Fruit fly (Drosophila melanogaster) whole organism, embryonic: ENCODE data around the gene Cyp4ac1.
A peak's percentile ranks its signal among the peaks of the same experiment; 100 is the strongest.

ENCODE experiments used
- CG10267 ChIP-seq: fragments of 200-800 bp; sonication (Bioruptor generic); optimal IDR thresholded peaks from 2 replicates; lab custom pipeline; 2018; ENCODE audit warnings: missing biosample characterization, mild to moderate bottlenecking, missing genetic modification characterization, moderate library complexity
- CG11456 ChIP-seq: fragments of 200-800 bp; sonication (Bioruptor generic); IDR thresholded peaks from 3 replicates; pipeline ENCODE4 v1.3.6; 2022; ENCODE audit warnings: missing biosample characterization, missing genetic modification characterization
- CG12155 ChIP-seq: fragments of 200-800 bp; sonication (Bioruptor generic); optimal IDR thresholded peaks from 3 replicates; lab custom pipeline; 2016; ENCODE audit warnings: missing biosample characterization, missing genetic modification characterization
- CG14667 ChIP-seq: fragments of 200-800 bp; sonication (Bioruptor generic); IDR thresholded peaks from 2 replicates; pipeline ENCODE4 v1.3.6; 2022; ENCODE audit warnings: missing biosample characterization, missing genetic modification characterization
- CG16779 ChIP-seq: fragments of 200-800 bp; sonication (Bioruptor generic); IDR thresholded peaks from 2 replicates; pipeline ENCODE4 v1.3.6; 2022; ENCODE audit warnings: missing biosample characterization, missing genetic modification characterization
- CG18476 ChIP-seq: fragments of 200-800 bp; sonication (Bioruptor generic); optimal IDR thresholded peaks from 2 replicates; lab custom pipeline; 2016; ENCODE audit warnings: missing biosample characterization, mild to moderate bottlenecking, missing genetic modification characterization
- CG2120 ChIP-seq: fragments of 200-800 bp; sonication (Bioruptor generic); optimal IDR thresholded peaks from 3 replicates; lab custom pipeline; 2016; ENCODE audit warnings: missing biosample characterization, missing genetic modification characterization
- CG2199 ChIP-seq: fragments of 200-800 bp; sonication (Bioruptor generic); IDR thresholded peaks from 3 replicates; pipeline ENCODE4 v1.3.6; 2022; ENCODE audit warnings: missing biosample characterization, missing genetic modification characterization
- CG30403 ChIP-seq: fragments of 200-800 bp; sonication (Bioruptor generic); optimal IDR thresholded peaks from 3 replicates; lab custom pipeline; 2016; ENCODE audit warnings: missing biosample characterization, missing genetic modification characterization
- CG31388 ChIP-seq: fragments of 200-800 bp; sonication (Bioruptor generic); optimal IDR thresholded peaks from 2 replicates; lab custom pipeline; 2016; ENCODE audit warnings: missing biosample characterization, missing genetic modification characterization
- CG32532 ChIP-seq: fragments of 200-800 bp; sonication (Bioruptor generic); IDR thresholded peaks from 2 replicates; pipeline ENCODE4 v1.3.6; 2022; ENCODE audit warnings: missing biosample characterization, missing genetic modification characterization
- CG34422 ChIP-seq: fragments of 200-800 bp; sonication (Bioruptor generic); IDR thresholded peaks from 3 replicates; pipeline ENCODE4 v1.3.6; 2022; ENCODE audit warnings: missing biosample characterization, missing genetic modification characterization
- CG42726 ChIP-seq: fragments of 200-800 bp; sonication (Bioruptor generic); IDR thresholded peaks from 2 replicates; pipeline ENCODE4 v1.3.6; 2022; ENCODE audit warnings: missing biosample characterization, missing genetic modification characterization; ENCODE audit not compliant: partially characterized antibody
- CG5245 ChIP-seq: fragments of 200-800 bp; sonication (Bioruptor generic); optimal IDR thresholded peaks from 3 replicates; lab custom pipeline; 2016; ENCODE audit warnings: missing biosample characterization, missing genetic modification characterization
- CG6689 ChIP-seq: fragments of 200-800 bp; sonication (Bioruptor generic); IDR thresholded peaks from 2 replicates; pipeline ENCODE4 v1.3.6; 2022; ENCODE audit warnings: missing biosample characterization, missing genetic modification characterization
- CG7839 ChIP-seq: fragments of 200-800 bp; sonication (Bioruptor generic); optimal IDR thresholded peaks from 3 replicates; lab custom pipeline; 2018; ENCODE audit warnings: missing biosample characterization, mild to moderate bottlenecking, missing genetic modification characterization, moderate library complexity
- CG8388 ChIP-seq: fragments of 200-800 bp; sonication (Bioruptor generic); optimal IDR thresholded peaks from 2 replicates; lab custom pipeline; 2019; ENCODE audit warnings: missing biosample characterization, mild to moderate bottlenecking, missing genetic modification characterization, moderate library complexity
- CG9932 ChIP-seq: fragments of 200-800 bp; sonication (Bioruptor generic); IDR thresholded peaks from 2 replicates; pipeline ENCODE4 v1.3.6; 2022; ENCODE audit warnings: missing biosample characterization, missing genetic modification characterization
- Dbx ChIP-seq: fragments of 200-800 bp; sonication (Bioruptor generic); IDR thresholded peaks from 3 replicates; pipeline ENCODE4 v1.3.6; 2022; ENCODE audit warnings: missing biosample characterization, missing genetic modification characterization
- Dip2 ChIP-seq: fragments of 200-800 bp; sonication (Bioruptor generic); IDR thresholded peaks from 2 replicates; pipeline ENCODE4 v1.3.6; 2022; ENCODE audit warnings: missing biosample characterization, missing genetic modification characterization
- Drgx ChIP-seq: fragments of 200-800 bp; sonication (Bioruptor generic); IDR thresholded peaks from 2 replicates; pipeline ENCODE4 v1.3.6; 2022; ENCODE audit warnings: missing biosample characterization, missing genetic modification characterization
- Hey ChIP-seq: fragments of 200-800 bp; sonication (Bioruptor generic); optimal IDR thresholded peaks from 3 replicates; lab custom pipeline; 2018; ENCODE audit warnings: missing biosample characterization, mild to moderate bottlenecking, missing genetic modification characterization
- Jarid2 ChIP-seq: fragments of 200-800 bp; sonication (Bioruptor generic); optimal IDR thresholded peaks from 3 replicates; lab custom pipeline; 2017; ENCODE audit warnings: mild to moderate bottlenecking, missing biosample characterization, missing genetic modification reagents, missing genetic modification characterization
- Max ChIP-seq: fragments of 200-800 bp; sonication (Bioruptor generic); optimal IDR thresholded peaks from 2 replicates; lab custom pipeline; 2016; ENCODE audit warnings: missing biosample characterization, mild to moderate bottlenecking, missing genetic modification characterization
- Med ChIP-seq: fragments of 200-800 bp; sonication (Bioruptor generic); peaks from one replicate; lab custom pipeline; 2016; ENCODE audit warnings: missing biosample characterization, missing genetic modification characterization, mild to moderate bottlenecking, inconsistent platforms, moderate library complexity
- Scr ChIP-seq: fragments of 200-800 bp; sonication (Bioruptor generic); IDR thresholded peaks from 2 replicates; pipeline ENCODE4 v1.3.6; 2022; ENCODE audit warnings: missing biosample characterization, missing genetic modification characterization; ENCODE audit not compliant: partially characterized antibody
- Trl ChIP-seq, 3 experiments: fragments of >200 bp in 2 of 3; fragments of 200-800 bp in 1 of 3; sonication (Bioruptor generic) in 1 of 3; optimal IDR thresholded peaks; 2 replicates in 1 of 3; 3 replicates in 2 of 3; lab custom pipeline; 2016 to 2017; ENCODE audit warnings: missing biosample characterization in 1 of 3, missing genetic modification characterization in 1 of 3
- Vsx1 ChIP-seq: fragments of 200-800 bp; sonication (Bioruptor generic); optimal IDR thresholded peaks from 2 replicates; lab custom pipeline; 2017; ENCODE audit warnings: missing biosample characterization, mild to moderate bottlenecking, missing genetic modification characterization, missing genetic modification reagents
- ara ChIP-seq: fragments of 200-800 bp; sonication (Bioruptor generic); IDR thresholded peaks from 2 replicates; pipeline ENCODE4 v1.3.6; 2022; ENCODE audit warnings: missing biosample characterization, missing genetic modification characterization
- ato ChIP-seq: fragments of 200-800 bp; sonication (Bioruptor generic); IDR thresholded peaks from 2 replicates; pipeline ENCODE4 v1.3.6; 2022; ENCODE audit warnings: missing biosample characterization, missing genetic modification characterization; ENCODE audit not compliant: partially characterized antibody
- az2 ChIP-seq: fragments of 200-800 bp; sonication (Bioruptor generic); optimal IDR thresholded peaks from 3 replicates; lab custom pipeline; 2016; ENCODE audit warnings: missing biosample characterization, missing genetic modification characterization
- crol ChIP-seq: fragments of 200-800 bp; sonication (Bioruptor generic); IDR thresholded peaks from 2 replicates; pipeline ENCODE4 v1.3.6; 2022; ENCODE audit warnings: missing biosample characterization, missing genetic modification characterization
- disco-r ChIP-seq: fragments of 200-800 bp; sonication (Bioruptor generic); optimal IDR thresholded peaks from 2 replicates; lab custom pipeline; 2016; ENCODE audit warnings: missing biosample characterization, missing genetic modification characterization
- dm ChIP-seq: fragments of 200-800 bp; sonication (Bioruptor generic); optimal IDR thresholded peaks from 3 replicates; lab custom pipeline; 2016; ENCODE audit warnings: missing biosample characterization, missing genetic modification characterization
- dpn ChIP-seq, 2 experiments: fragments of 200-800 bp; sonication (Bioruptor generic); optimal IDR thresholded peaks; 3 replicates each; lab custom pipeline; 2016; ENCODE audit warnings: missing biosample characterization in 2 of 2, missing genetic modification characterization in 2 of 2
- ewg ChIP-seq: fragments of 200-800 bp; sonication (Bioruptor generic); optimal IDR thresholded peaks from 3 replicates; lab custom pipeline; 2017; ENCODE audit warnings: mild to moderate bottlenecking, missing biosample characterization, missing genetic modification reagents, missing genetic modification characterization
- gce ChIP-seq: fragments of 200-800 bp; sonication (Bioruptor generic); IDR thresholded peaks from 3 replicates; pipeline ENCODE4 v1.3.6; 2022; ENCODE audit warnings: missing biosample characterization, missing genetic modification characterization
- gt ChIP-seq: fragments of 200-800 bp; sonication (Bioruptor generic); IDR thresholded peaks from 2 replicates; pipeline ENCODE4 v1.3.6; 2022; ENCODE audit warnings: missing biosample characterization, missing genetic modification characterization
- hb ChIP-seq: fragments of 200-800 bp; sonication (Bioruptor generic); IDR thresholded peaks from 3 replicates; pipeline ENCODE4 v1.3.6; 2022; ENCODE audit warnings: missing biosample characterization, missing genetic modification characterization; ENCODE audit not compliant: partially characterized antibody
- hth ChIP-seq: fragments of >200 bp; optimal IDR thresholded peaks from 2 replicates; lab custom pipeline; 2017; ENCODE audit warnings: inconsistent platforms
- lola ChIP-seq, 3 experiments: fragments of >200 bp in 2 of 3; fragments of 200-800 bp in 1 of 3; sonication (Bioruptor generic) in 1 of 3; optimal IDR thresholded peaks; 2 replicates each; lab custom pipeline; 2017 to 2019; ENCODE audit warnings: missing biosample characterization in 3 of 3, missing genetic modification characterization in 3 of 3, mild to moderate bottlenecking in 1 of 3, moderate library complexity in 1 of 3
- prd ChIP-seq, 3 experiments: fragments of >200 bp in 2 of 3; fragments of 200-800 bp in 1 of 3; sonication (Bioruptor generic) in 1 of 3; optimal IDR thresholded peaks in 2 of 3; IDR thresholded peaks in 1 of 3; 2 replicates in 2 of 3; 3 replicates in 1 of 3; pipeline versions ENCODE4 v1.3.6 to Lab custom; 2017 to 2022; ENCODE audit warnings: missing biosample characterization in 1 of 3, missing genetic modification characterization in 1 of 3
- row ChIP-seq: fragments of 200-800 bp; sonication (Bioruptor generic); IDR thresholded peaks from 3 replicates; pipeline ENCODE4 v1.3.6; 2022; ENCODE audit warnings: missing biosample characterization, missing genetic modification characterization
- scrt ChIP-seq: fragments of 200-800 bp; sonication (Bioruptor generic); optimal IDR thresholded peaks from 2 replicates; lab custom pipeline; 2018; ENCODE audit warnings: missing biosample characterization, mild to moderate bottlenecking, missing genetic modification characterization, moderate library complexity
- sens ChIP-seq: fragments of 200-800 bp; sonication (Bioruptor generic); peaks from one replicate; lab custom pipeline; 2016; ENCODE audit warnings: missing biosample characterization, missing genetic modification characterization
- sna ChIP-seq: fragments of 200-800 bp; sonication (Bioruptor generic); IDR thresholded peaks from 2 replicates; pipeline ENCODE4 v1.3.6; 2022; ENCODE audit warnings: missing biosample characterization, missing genetic modification characterization; ENCODE audit not compliant: partially characterized antibody
- unc-4 ChIP-seq: fragments of 200-800 bp; sonication (Bioruptor generic); IDR thresholded peaks from 2 replicates; pipeline ENCODE4 v1.3.6; 2022; ENCODE audit warnings: missing biosample characterization, missing genetic modification characterization; ENCODE audit not compliant: partially characterized antibody
- zen2 ChIP-seq: fragments of 200-800 bp; sonication (Bioruptor generic); IDR thresholded peaks from 3 replicates; pipeline ENCODE4 v1.3.6; 2022; ENCODE audit warnings: missing biosample characterization, missing genetic modification characterization; ENCODE audit not compliant: partially characterized antibody
- zf30C ChIP-seq: fragments of 200-800 bp; sonication (Bioruptor generic); optimal IDR thresholded peaks from 3 replicates; lab custom pipeline; 2018; ENCODE audit warnings: missing biosample characterization, mild to moderate bottlenecking, missing genetic modification characterization

The Cyp4ac1 gene

dm6 chr2L:5314630-5315159, 50.9 kb downstream of the Cyp4ac1 start, which contains the start of gene CG14024:
TSS of gene CG14024 (minus strand) at chr2L:5314895.
- TF ChIP-seq row (GFP tag; lab: Robert Waterston, UW), result 0 out of 3 replicates have a peak, but pooled peaks have one; percentile 6
- no peak for TF ChIP-seq CG31388 (GFP tag; lab: Kevin White, UChicago)
- peak; percentile 80 for TF ChIP-seq crol (GFP tag; lab: Robert Waterston, UW)
- TF ChIP-seq CG16779 (GFP tag; lab: Robert Waterston, UW), result peak; percentile 96
- TF ChIP-seq CG2199, result no peak
- no peak for TF ChIP-seq Hey (tag; lab: Kevin White, UChicago)
- peak; percentile 93 for TF ChIP-seq ewg
- peak; percentile 17; the same call in 1 of the 2 replicates for TF ChIP-seq CG6689 (GFP tag; lab: Robert Waterston, UW)
- no peak for TF ChIP-seq dpn (GFP tag; optimal IDR thresholded peaks at IDR 0.05; lab: Kevin White, UChicago)
- no peak for TF ChIP-seq hb
- no peak for TF ChIP-seq CG14667 (GFP tag; lab: Robert Waterston, UW)
- TF ChIP-seq Med, result peak; percentile 44
- TF ChIP-seq dm (GFP tag; lab: Kevin White, UChicago), result no peak
- TF ChIP-seq ato (GFP tag; lab: Robert Waterston, UW), result no peak
- no peak for TF ChIP-seq CG12155 (GFP tag; lab: Kevin White, UChicago)
- TF ChIP-seq Vsx1 (GFP tag; lab: Kevin White, UChicago), result no peak
- TF ChIP-seq az2, result no peak
- no peak for TF ChIP-seq disco-r
- peak in 1 of 2 experiments; percentile 18 for TF ChIP-seq Trl (optimal IDR thresholded peaks at IDR 0.05; lab: Kevin White, UChicago)
- TF ChIP-seq Trl (GFP tag; optimal IDR thresholded peaks at IDR 0.05; lab: Kevin White, UChicago), result peak; percentile 14
- TF ChIP-seq Scr (GFP tag; lab: Robert Waterston, UW), result no peak
- TF ChIP-seq Drgx (GFP tag; lab: Robert Waterston, UW), result no peak
- peak; percentile 11; the same call in 1 of the 2 replicates for TF ChIP-seq CG9932 (GFP tag; lab: Robert Waterston, UW)
- TF ChIP-seq gce (GFP tag; lab: Robert Waterston, UW), result no peak
- no peak for TF ChIP-seq Max (GFP tag; lab: Kevin White, UChicago)
- no peak for TF ChIP-seq CG2120 (GFP tag; lab: Kevin White, UChicago)
- no peak for TF ChIP-seq CG32532 (GFP tag; lab: Robert Waterston, UW)
- no peak for TF ChIP-seq zf30C (GFP tag; lab: Kevin White, UChicago)
- TF ChIP-seq CG42726 (GFP tag; lab: Robert Waterston, UW), result peak; percentile 32; the same call in 1 of the 2 replicates
- TF ChIP-seq prd (optimal IDR thresholded peaks at IDR 0.05; lab: Kevin White, UChicago), result no peak
- TF ChIP-seq prd (GFP tag; IDR thresholded peaks at IDR 0.05; lab: Robert Waterston, UW), result 0 out of 3 replicates have a peak, but pooled peaks have one; percentile 16
- no peak for TF ChIP-seq CG5245 (GFP tag; lab: Kevin White, UChicago)
- no peak for TF ChIP-seq CG10267 (tag; lab: Kevin White, UChicago)
- no peak for TF ChIP-seq CG8388 (GFP tag; lab: Kevin White, UChicago)
- 0 out of 2 replicates have a peak, but pooled peaks have one; percentile 14 for TF ChIP-seq unc-4 (GFP tag; lab: Robert Waterston, UW)
- TF ChIP-seq CG34422 (GFP tag; lab: Robert Waterston, UW), result 0 out of 3 replicates have a peak, but pooled peaks have one; percentile 28
- TF ChIP-seq Jarid2 (GFP tag; lab: Kevin White, UChicago), result peak; percentile 16
- TF ChIP-seq CG7839 (tag; lab: Kevin White, UChicago), result no peak
- peak; percentile 24 for TF ChIP-seq sens (GFP tag; lab: Kevin White, UChicago)
- peak; percentile 19; the same call in 1 of the 3 replicates for TF ChIP-seq zen2 (GFP tag; lab: Robert Waterston, UW)
- no peak for TF ChIP-seq lola (GFP tag; optimal IDR thresholded peaks at IDR 0.05; lab: Kevin White, UChicago)
- 0 out of 3 replicates have a peak, but pooled peaks have one; percentile 51 for TF ChIP-seq CG11456 (GFP tag; lab: Robert Waterston, UW)
- no peak for TF ChIP-seq sna (GFP tag; lab: Robert Waterston, UW)
- no peak for TF ChIP-seq Dip2 (GFP tag; lab: Robert Waterston, UW)
- TF ChIP-seq CG18476 (GFP tag; lab: Kevin White, UChicago), result no peak
- peak; percentile 96 for TF ChIP-seq scrt
- no peak for TF ChIP-seq gt (GFP tag; lab: Robert Waterston, UW)
- no peak for TF ChIP-seq CG30403 (GFP tag; lab: Kevin White, UChicago)
- TF ChIP-seq Dbx (GFP tag; lab: Robert Waterston, UW), result peak; percentile 42; the same call in 1 of the 3 replicates
- no peak for TF ChIP-seq hth (lab: Kevin White, UChicago)
- TF ChIP-seq ara (GFP tag; lab: Robert Waterston, UW), result peak; percentile 11; the same call in 1 of the 2 replicates
